Worm (Caenorhabditis elegans) whole organism, early embryonic: Measurements from ENCODE around the gene T12G3.6.

Source experiments
- B0310.2 ChIP-seq: sonication (generic microtip); optimal IDR thresholded peaks from 2 replicates; lab custom pipeline; 2016; ENCODE audit warnings: mild to moderate bottlenecking, missing genetic modification characterization, missing compliant biosample characterization
- F13C5.2 ChIP-seq: sonication (generic microtip); optimal IDR thresholded peaks from 2 replicates; lab custom pipeline; 2017; ENCODE audit warnings: mild to moderate bottlenecking, missing genetic modification characterization, inconsistent platforms, missing compliant biosample characterization
- aly-1 ChIP-seq: sonication (generic microtip); optimal IDR thresholded peaks from 2 replicates; lab custom pipeline; 2016; ENCODE audit warnings: missing genetic modification characterization, missing compliant biosample characterization
- ama-1 ChIP-seq: fragments of 150-350 bp; optimal IDR thresholded peaks from 2 replicates; lab custom pipeline; 2014
- ceh-13 ChIP-seq: fragments of 200-800 bp; sonication (Bioruptor generic); optimal IDR thresholded peaks from 2 replicates; lab custom pipeline; 2018; ENCODE audit warnings: mild to moderate bottlenecking, missing genetic modification characterization, missing compliant biosample characterization
- ceh-36 ChIP-seq: sonication (generic microtip); optimal IDR thresholded peaks from 2 replicates; lab custom pipeline; 2016; ENCODE audit warnings: missing genetic modification characterization, inconsistent platforms, missing compliant biosample characterization
- ets-7 ChIP-seq: sonication (generic microtip); optimal IDR thresholded peaks from 2 replicates; lab custom pipeline; 2016; ENCODE audit warnings: missing genotype, missing genetic modification characterization, missing compliant biosample characterization
- flt-1 ChIP-seq: fragments of 200-800 bp; sonication (Bioruptor generic); IDR thresholded peaks from 2 replicates; pipeline ENCODE4 v1.3.6; 2022; ENCODE audit warnings: missing genetic modification characterization, missing compliant biosample characterization
- hmbx-1 ChIP-seq: sonication (generic microtip); optimal IDR thresholded peaks from 2 replicates; lab custom pipeline; 2016; ENCODE audit warnings: mild to moderate bottlenecking, missing genetic modification characterization, missing compliant biosample characterization
- hmg-4 ChIP-seq: fragments of 200-800 bp; sonication (Bioruptor generic); optimal IDR thresholded peaks from 2 replicates; lab custom pipeline; 2018; ENCODE audit warnings: mild to moderate bottlenecking, missing genetic modification characterization, missing compliant biosample characterization
- hnd-1 ChIP-seq: sonication (generic microtip); optimal IDR thresholded peaks from 2 replicates; lab custom pipeline; 2016; ENCODE audit warnings: missing genetic modification characterization, missing compliant biosample characterization
- pes-1 ChIP-seq: fragments of 200-800 bp; sonication (Bioruptor generic); IDR thresholded peaks from 2 replicates; pipeline ENCODE4 v1.3.6; 2022; ENCODE audit warnings: missing genetic modification reagents, missing genetic modification characterization, missing compliant biosample characterization
- scrt-1 ChIP-seq: fragments of 200-800 bp; sonication (Bioruptor generic); IDR thresholded peaks from 2 replicates; pipeline ENCODE4 v1.3.6; 2022; ENCODE audit warnings: missing genetic modification characterization, missing compliant biosample characterization
- sea-1 ChIP-seq: fragments of 200-800 bp; sonication (Bioruptor generic); conservative IDR thresholded peaks from 2 replicates; pipeline ENCODE4 v1.3.6; 2022; ENCODE audit warnings: missing genetic modification characterization, missing compliant biosample characterization
- tbx-11 ChIP-seq: fragments of 200-800 bp; sonication (Bioruptor generic); IDR thresholded peaks from 2 replicates; pipeline ENCODE4 v1.3.6; 2022; ENCODE audit warnings: missing genetic modification characterization, missing compliant biosample characterization
- tbx-37 ChIP-seq: fragments of 200-800 bp; sonication (Bioruptor generic); conservative IDR thresholded peaks from 2 replicates; pipeline ENCODE4 v1.3.6; 2022; ENCODE audit warnings: missing genetic modification reagents, missing genetic modification characterization, missing compliant biosample characterization
- tra-4 ChIP-seq: sonication (generic microtip); optimal IDR thresholded peaks from 2 replicates; lab custom pipeline; 2017; ENCODE audit warnings: missing genetic modification characterization, missing compliant biosample characterization

T12G3.6 gene

ce11 chrIV:11986407-11986806, 44.7 kb downstream of the T12G3.6 start:
- TF ChIP-seq hmg-4 (GFP tag; lab: Kevin White, UChicago): no peak
- no peak for TF ChIP-seq ceh-13 (GFP tag; lab: Kevin White, UChicago)
- TF ChIP-seq ceh-36 (tag; lab: Kevin White, UChicago): no peak
- no peak for TF ChIP-seq tbx-11 (GFP tag; lab: Robert Waterston, UW)
- no peak for TF ChIP-seq pes-1 (GFP tag; lab: Robert Waterston, UW)
- no peak for TF ChIP-seq ets-7 (tag; lab: Kevin White, UChicago)
- TF ChIP-seq F13C5.2 (tag; lab: Kevin White, UChicago): no peak
- no peak for TF ChIP-seq tbx-37 (GFP tag; lab: Robert Waterston, UW)
- no peak for TF ChIP-seq scrt-1 (GFP tag; lab: Robert Waterston, UW)
- TF ChIP-seq B0310.2 (tag; lab: Kevin White, UChicago): no peak
- TF ChIP-seq aly-1 (tag; lab: Kevin White, UChicago): no peak
- TF ChIP-seq flt-1 (GFP tag; lab: Robert Waterston, UW): no peak
- no peak for TF ChIP-seq sea-1 (GFP tag; lab: Robert Waterston, UW)
- TF ChIP-seq tra-4 (tag; lab: Kevin White, UChicago): no peak
- TF ChIP-seq hnd-1 (tag; lab: Kevin White, UChicago): no peak
- no peak for TF ChIP-seq ama-1 (lab: Kevin White, UChicago)
- TF ChIP-seq hmbx-1 (tag; lab: Kevin White, UChicago): no peak
